Worm (Caenorhabditis elegans): Measurements from ENCODE around the gene irld-6.

DNA sequence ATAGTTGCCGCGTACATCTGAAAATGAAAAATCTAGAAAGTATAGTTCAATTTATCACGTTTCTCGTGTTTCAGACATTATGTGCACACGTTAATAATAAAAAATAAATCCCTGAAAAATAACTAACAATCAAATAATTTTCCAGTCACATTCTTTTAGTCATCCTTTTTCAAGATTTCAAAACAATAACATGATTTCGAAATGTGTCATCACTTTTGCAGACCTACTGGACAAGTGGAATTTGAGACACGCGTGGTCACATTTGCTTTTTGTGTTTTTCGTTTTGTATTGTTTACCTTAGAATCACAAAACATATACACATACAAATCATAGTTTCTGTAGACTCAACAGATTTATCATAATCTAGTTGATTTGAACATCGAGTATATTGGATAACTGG lies 47.2 kb downstream of the irld-6 start:
- TF ChIP-seq egl-27 (tag; optimal IDR thresholded peaks at IDR 0.05): no peak
- no peak for TF ChIP-seq nhr-11 (tag; optimal IDR thresholded peaks at IDR 0.05)
- no peak for TF ChIP-seq zag-1 (tag; optimal IDR thresholded peaks at IDR 0.05)
- TF ChIP-seq alr-1 (tag; optimal IDR thresholded peaks at IDR 0.05): no peak
- TF ChIP-seq unc-39 (tag; optimal IDR thresholded peaks at IDR 0.05): no peak
- TF ChIP-seq elt-3 (tag; optimal IDR thresholded peaks at IDR 0.05): no peak
- no peak for TF ChIP-seq unc-55 (GFP tag; optimal IDR thresholded peaks at IDR 0.05)

Measured in whole organism, L2 larva.